Fruit fly (Drosophila melanogaster): ENCODE data around the gene Alg10.

DNA sequence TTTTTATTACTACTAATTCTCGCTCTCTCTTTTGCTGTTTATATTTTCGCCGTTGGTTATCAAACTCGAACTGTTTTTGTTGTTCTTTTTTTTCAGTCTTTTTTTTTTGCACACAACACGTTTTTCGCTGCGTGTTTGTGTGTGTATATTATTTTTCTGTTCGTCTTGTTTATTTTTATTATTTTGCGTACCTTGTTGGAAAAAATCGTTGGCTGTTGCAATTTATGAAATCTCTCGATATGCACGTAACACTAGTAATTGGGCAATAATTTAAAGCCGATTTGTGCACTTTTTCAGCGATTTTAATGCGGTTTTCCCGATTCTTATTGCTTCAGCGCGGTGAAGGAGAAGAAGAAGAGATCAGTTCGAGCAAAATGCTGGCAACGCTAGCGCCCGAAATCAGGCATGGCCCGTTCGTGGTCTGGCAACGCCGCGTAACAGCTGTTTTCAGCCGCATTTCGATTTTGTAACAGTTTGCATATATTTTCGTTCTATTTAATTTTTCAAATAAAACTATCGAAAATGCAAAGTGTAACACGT, 44.3 kb upstream of the Alg10 start, which contains the start of the genes FoxK and mRpL2:
- no peak for TF ChIP-seq Myc (optimal IDR thresholded peaks at IDR 0.05)
- no peak for TF ChIP-seq Sin3A (optimal IDR thresholded peaks at IDR 0.05)
- no peak for TF ChIP-seq h (optimal IDR thresholded peaks at IDR 0.05)

All from Kc167 (cell line).